Worm (Caenorhabditis elegans) whole organism, young adult: ENCODE data around the gene Y46H3D.8.

Experiments used
- unc-62 ChIP-seq: fragments of 150-350 bp; optimal IDR thresholded peaks from 2 replicates; lab custom pipeline; 2014; ENCODE audit warnings: missing biosample characterization, missing genetic modification reagents, missing genetic modification characterization
- xnd-1 ChIP-seq: sonication (generic microtip); optimal IDR thresholded peaks from 2 replicates; lab custom pipeline; 2016; ENCODE audit warnings: missing genotype, missing genetic modification reagents, missing genetic modification characterization, missing compliant biosample characterization

DNA sequence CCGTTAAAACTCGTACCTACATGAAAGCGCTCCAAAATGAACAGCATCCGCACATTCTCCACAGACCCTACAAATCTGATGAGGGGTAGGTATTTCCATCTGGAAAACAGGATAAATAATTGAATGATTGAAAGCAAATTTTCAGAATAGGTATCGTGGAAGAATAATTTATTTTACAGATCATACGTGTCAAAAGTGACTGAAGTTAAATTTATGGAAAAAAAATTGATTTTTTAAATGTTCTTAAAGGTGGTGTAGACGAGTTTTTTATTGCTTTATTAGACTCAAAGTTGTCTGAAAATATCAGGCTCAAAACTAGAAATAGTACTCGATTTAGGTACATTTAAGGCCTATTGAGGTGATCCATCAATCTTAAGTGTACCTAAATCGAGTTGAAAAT is 4.3 kb downstream of the Y46H3D.8 start, which contains the start of gene nhr-237:
- TF ChIP-seq unc-62 (GFP tag; lab: Kevin White, UChicago) = no peak
- no peak for TF ChIP-seq xnd-1 (tag; lab: Kevin White, UChicago)
